Worm (Caenorhabditis elegans): ENCODE results near the gene slt-1.

ce11 chrX:14636157-14636556, 38.0 kb upstream of the slt-1 start, which contains the start of gene F54E4.3:
- TF ChIP-seq C16A3.4 (tag; optimal IDR thresholded peaks at IDR 0.05) (no peak), mdl-1 (tag; optimal IDR thresholded peaks at IDR 0.05) (no peak), efl-3 (GFP tag; optimal IDR thresholded peaks at IDR 0.05) (no peak), ztf-11 (tag; optimal IDR thresholded peaks at IDR 0.05) (no peak), ama-1 (optimal IDR thresholded peaks at IDR 0.05) (no peak), nhr-71 (tag; optimal IDR thresholded peaks at IDR 0.05) (no peak), fos-1 (tag; optimal IDR thresholded peaks at IDR 0.05) (no peak), mep-1 (tag; optimal IDR thresholded peaks at IDR 0.05) (no peak), snpc-4 (tag; optimal IDR thresholded peaks at IDR 0.05) (no peak), nhr-12 (tag; optimal IDR thresholded peaks at IDR 0.05) (no peak)

Data from whole organism, L1 larva.